Fruit fly (Drosophila melanogaster): ENCODE data around the gene Ccm3.
A peak's percentile ranks its signal among the peaks of the same experiment; 100 is the strongest.

The Ccm3 gene

DNA sequence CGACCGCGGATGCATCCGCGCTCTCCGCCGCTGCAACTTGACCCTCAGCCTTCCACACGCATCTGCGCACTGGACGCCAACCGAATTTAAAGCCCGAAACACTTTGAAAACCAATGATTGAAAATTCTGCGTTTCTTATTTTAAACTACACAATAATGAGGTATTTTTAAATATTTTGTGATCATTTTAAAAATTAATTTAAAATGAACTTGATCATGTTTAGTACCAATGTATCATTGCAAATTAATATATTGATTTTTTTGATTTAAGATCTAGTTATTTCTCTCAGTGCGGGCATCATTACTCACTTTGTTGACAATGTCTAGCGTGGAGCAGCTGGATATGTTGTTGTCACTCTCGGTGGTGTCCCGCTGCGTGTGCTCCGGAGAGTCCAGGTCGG is 4.9 kb upstream of the Ccm3 start (continued):
- TF ChIP-seq CG33557 (GFP tag; optimal IDR thresholded peaks at IDR 0.05) (no peak), CG32767 (GFP tag; IDR thresholded peaks at IDR 0.05) (peak; percentile 9; the same call in 1 of the 2 replicates), prd (optimal IDR thresholded peaks at IDR 0.05) (no peak), prd (GFP tag; IDR thresholded peaks at IDR 0.05) (peak; percentile 40; the same call in 2 of the 3 replicates), bsh (GFP tag; optimal IDR thresholded peaks at IDR 0.05) (peak in 1 of 2 experiments; percentile 62), ewg (GFP tag; optimal IDR thresholded peaks at IDR 0.05) (peak; percentile 83), ttk (GFP tag; IDR thresholded peaks at IDR 0.05) (peak; percentile 18; the same call in 1 of the 2 replicates), grau (tag; optimal IDR thresholded peaks at IDR 0.05) (peak; percentile 51), wek (GFP tag; optimal IDR thresholded peaks at IDR 0.05) (no peak), pan (optimal IDR thresholded peaks at IDR 0.05) (no peak), pan (GFP tag; optimal IDR thresholded peaks at IDR 0.05 in 1 of 2, IDR thresholded peaks at IDR 0.05 in 1 of 2) (peak in 1 of 2 experiments; percentile 65), CG2712 (tag; optimal IDR thresholded peaks at IDR 0.05) (peak; percentile 45), ac (GFP tag; optimal IDR thresholded peaks at IDR 0.05) (no peak), CG1529 (GFP tag; optimal IDR thresholded peaks at IDR 0.05) (no peak), Oli (tag; optimal IDR thresholded peaks at IDR 0.05) (peak; percentile 25), CG30403 (GFP tag; optimal IDR thresholded peaks at IDR 0.05) (peak; percentile 63), HmgZ (tag; optimal IDR thresholded peaks at IDR 0.05) (peak; percentile 29), Oaz (GFP tag; IDR thresholded peaks at IDR 0.05) (no peak), PHDP (tag; optimal IDR thresholded peaks at IDR 0.05) (peak; percentile 63), kni (GFP tag; optimal IDR thresholded peaks at IDR 0.05) (no peak), vnd (GFP tag; IDR thresholded peaks at IDR 0.05; ENCODE audit: partially characterized antibody) (no peak), dmrt11E (tag; optimal IDR thresholded peaks at IDR 0.05) (peak; percentile 15), CG17829 (tag; optimal IDR thresholded peaks at IDR 0.05) (peak; percentile 40), gcm2 (GFP tag; optimal IDR thresholded peaks at IDR 0.05) (no peak), Ptx1 (GFP tag; IDR thresholded peaks at IDR 0.05) (peak; percentile 39; the same call in 1 of the 2 replicates), CG10366 (GFP tag; IDR thresholded peaks at IDR 0.05) (peak; percentile 62), al (GFP tag; IDR thresholded peaks at IDR 0.05) (peak; percentile 33; the same call in 1 of the 2 replicates), CG34376 (GFP tag; optimal IDR thresholded peaks at IDR 0.05) (no peak), Hmx (GFP tag; optimal IDR thresholded peaks at IDR 0.05) (no peak), CG2120 (GFP tag; optimal IDR thresholded peaks at IDR 0.05) (peak; percentile 35), Fer1 (GFP tag; optimal IDR thresholded peaks at IDR 0.05) (peak; percentile 59), nau (GFP tag; optimal IDR thresholded peaks at IDR 0.05) (no peak), seq (GFP tag; IDR thresholded peaks at IDR 0.05) (peak; percentile 67), Hsf (GFP tag; optimal IDR thresholded peaks at IDR 0.05) (no peak), fd96Cb (tag; optimal IDR thresholded peaks at IDR 0.05) (peak; percentile 29), CG8924 (tag; optimal IDR thresholded peaks at IDR 0.05) (peak; percentile 9), Med (GFP tag) (peak; percentile 29), ems (GFP tag; optimal IDR thresholded peaks at IDR 0.05) (peak; percentile 11), Doc2 (GFP tag; IDR thresholded peaks at IDR 0.05) (no peak), Hr3 (GFP tag; optimal IDR thresholded peaks at IDR 0.05) (peak; percentile 11), vvl (GFP tag; IDR thresholded peaks at IDR 0.05) (peak; percentile 77), CG13424 (tag; optimal IDR thresholded peaks at IDR 0.05) (peak; percentile 40), Xbp1 (GFP tag; optimal IDR thresholded peaks at IDR 0.05) (peak; percentile 28), CG18476 (GFP tag; optimal IDR thresholded peaks at IDR 0.05) (peak; percentile 4), hkb (optimal IDR thresholded peaks at IDR 0.05) (no peak), hkb (GFP tag; IDR thresholded peaks at IDR 0.05) (peak; percentile 63), CG12659 (GFP tag; optimal IDR thresholded peaks at IDR 0.05) (peak; percentile 30), Eip74EF (GFP tag; optimal IDR thresholded peaks at IDR 0.05) (no peak), gem (tag; optimal IDR thresholded peaks at IDR 0.05) (peak; percentile 82), nmo (GFP tag; optimal IDR thresholded peaks at IDR 0.05) (peak; percentile 31), CG14441 (GFP tag; IDR thresholded peaks at IDR 0.05) (peak; percentile 51)
